Worm (Caenorhabditis elegans): ENCODE measurements around the gene B0507.7.

DNA sequence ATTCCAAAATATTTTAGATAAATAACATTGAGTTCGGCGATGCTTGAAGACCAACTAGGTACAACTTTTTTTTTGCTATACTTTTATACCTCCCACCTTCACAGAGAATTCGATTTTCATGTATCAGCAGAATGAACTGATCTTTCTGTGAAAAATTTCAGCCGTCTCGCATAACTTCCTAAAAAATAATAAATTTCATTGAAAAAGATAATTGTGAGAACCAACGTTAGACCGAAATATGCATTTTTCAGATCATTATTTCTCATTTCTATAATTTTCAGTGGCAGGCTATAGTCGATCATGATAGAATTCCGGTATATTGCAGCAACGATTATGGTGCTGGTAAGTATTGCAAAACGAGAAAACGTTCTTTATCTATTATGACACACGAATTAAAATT lies 13.1 kb upstream of the B0507.7 start, which contains the start of gene srx-115:
- TF ChIP-seq T22C8.4 (GFP tag; IDR thresholded peaks at IDR 0.05) (no peak), ref-1 (GFP tag; conservative IDR thresholded peaks at IDR 0.05) (no peak), flt-1 (GFP tag; IDR thresholded peaks at IDR 0.05) (no peak), tab-1 (GFP tag; IDR thresholded peaks at IDR 0.05) (no peak)
